Fruit fly (Drosophila melanogaster) whole organism, embryonic: Measurements from ENCODE around the gene Rok.

Experiments
- CG2202 ChIP-seq: fragments of 200-800 bp; sonication (Bioruptor generic); optimal IDR thresholded peaks from 2 replicates; lab custom pipeline; 2018; ENCODE audit warnings: missing biosample characterization, mild to moderate bottlenecking, missing genetic modification characterization
- CG3726 ChIP-seq: fragments of 200-800 bp; sonication (Bioruptor generic); IDR thresholded peaks from 3 replicates; pipeline ENCODE4, ENCODE4 v1.3.6; 2022; ENCODE audit warnings: missing biosample characterization, missing genetic modification characterization
- CG4360 ChIP-seq: fragments of 200-800 bp; sonication (Bioruptor generic); IDR thresholded peaks from 2 replicates; pipeline ENCODE4 v1.3.6; 2022; ENCODE audit warnings: missing biosample characterization, missing genetic modification characterization
- HLH4C ChIP-seq: fragments of 200-800 bp; sonication (Bioruptor generic); IDR thresholded peaks from 3 replicates; pipeline ENCODE4 v1.3.6; 2022; ENCODE audit warnings: missing biosample characterization, missing genetic modification characterization; ENCODE audit not compliant: partially characterized antibody
- danr ChIP-seq: fragments of 200-800 bp; sonication (Bioruptor generic); IDR thresholded peaks from 2 replicates; pipeline ENCODE4 v1.3.6; 2022; ENCODE audit warnings: missing biosample characterization, missing genetic modification characterization
- esg ChIP-seq: fragments of 200-800 bp; sonication (Bioruptor generic); conservative IDR thresholded peaks from 2 replicates; pipeline ENCODE4 v1.3.6; 2022; ENCODE audit warnings: missing biosample characterization, missing genetic modification characterization
- wor ChIP-seq: fragments of 200-800 bp; sonication (Bioruptor generic); IDR thresholded peaks from 2 replicates; pipeline ENCODE4 v1.3.6; 2022; ENCODE audit warnings: missing biosample characterization, missing genetic modification characterization

DNA sequence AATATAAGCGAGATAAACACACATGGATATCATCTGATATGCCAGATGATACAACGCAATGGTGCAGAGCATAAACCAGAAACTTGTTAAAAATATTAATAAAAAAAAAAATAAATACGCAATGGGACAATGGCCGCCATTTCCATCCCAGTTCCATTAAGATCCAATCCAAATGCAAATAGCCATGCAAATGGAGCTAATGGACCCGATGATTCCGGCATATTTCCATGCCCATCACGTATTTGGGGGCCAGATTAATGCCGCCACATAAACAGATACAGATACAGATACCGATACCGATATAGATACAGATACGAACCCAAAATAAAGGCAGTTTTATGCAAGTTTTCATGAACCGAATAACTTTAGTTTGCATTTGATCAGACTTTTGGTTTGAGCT lies 13.7 kb downstream of the Rok start:
- no peak for TF ChIP-seq esg (GFP tag; lab: Robert Waterston, UW)
- TF ChIP-seq danr (GFP tag; lab: Robert Waterston, UW) = no peak
- TF ChIP-seq CG3726 (GFP tag; lab: Robert Waterston, UW) = no peak
- no peak for TF ChIP-seq wor
- TF ChIP-seq CG2202 = no peak
- TF ChIP-seq CG4360 (GFP tag; lab: Robert Waterston, UW) = no peak
- TF ChIP-seq HLH4C = no peak
